Comparison of ENCODE assay signal across 3 worm cellular contexts in genomic region chrX:2549322-2549721, ce11.
TF ChIP-seq lines count a peak whose summit lies in the region.

No protein-coding gene starts in this region.

TF ChIP-seq in whole organism, L1 larva, 84 proteins besides CTCF, POLR2A, EP300 and RAD21 (continued from another document):
- TF ChIP-seq F16B12.6 (tag; optimal IDR thresholded peaks at IDR 0.05; lab: Kevin White, UChicago) (no peak), hpl-2 (GFP tag; optimal IDR thresholded peaks at IDR 0.05; lab: Kevin White, UChicago) (no peak), nhr-90 (tag; optimal IDR thresholded peaks at IDR 0.05; lab: Kevin White, UChicago; ENCODE audit: poor library complexity) (peak; percentile 74), lin-35 (GFP tag; optimal IDR thresholded peaks at IDR 0.05; lab: Kevin White, UChicago) (peak; percentile 39 to 67), mep-1 (tag; optimal IDR thresholded peaks at IDR 0.05; lab: Kevin White, UChicago) (peak; percentile 86), ceh-88 (GFP tag; IDR thresholded peaks at IDR 0.05; lab: Robert Waterston, UW) (peak; percentile 27; the same call in 1 of the 2 replicates), dpl-1 (GFP tag; optimal IDR thresholded peaks at IDR 0.05; lab: Kevin White, UChicago) (peak in 1 of 3 experiments; percentile 30), dsc-1 (tag; optimal IDR thresholded peaks at IDR 0.05; lab: Kevin White, UChicago) (peak; percentile 74), lsy-2 (tag; optimal IDR thresholded peaks at IDR 0.05; lab: Kevin White, UChicago) (peak; percentile 45 to 70), efl-3 (GFP tag; optimal IDR thresholded peaks at IDR 0.05; lab: Kevin White, UChicago) (no peak), tbx-2 (tag; optimal IDR thresholded peaks at IDR 0.05; lab: Kevin White, UChicago) (peak; percentile 57), lin-13 (GFP tag; optimal IDR thresholded peaks at IDR 0.05; lab: Kevin White, UChicago) (no peak), elt-3 (tag; optimal IDR thresholded peaks at IDR 0.05; lab: Kevin White, UChicago) (peak in 1 of 6 experiments; percentile 49), nhr-47 (tag; optimal IDR thresholded peaks at IDR 0.05; lab: Kevin White, UChicago) (peak; percentile 80), unc-86 (tag; optimal IDR thresholded peaks at IDR 0.05; lab: Kevin White, UChicago) (peak; percentile 38), lin-14 (GFP tag; optimal IDR thresholded peaks at IDR 0.05; lab: Kevin White, UChicago) (peak; percentile 79), egl-13 (tag; optimal IDR thresholded peaks at IDR 0.05; lab: Kevin White, UChicago) (peak; percentile 17), nhr-85 (tag; lab: Kevin White, UChicago) (peak; percentile 26), C16A3.4 (tag; optimal IDR thresholded peaks at IDR 0.05; lab: Kevin White, UChicago) (peak; percentile 71), unc-62 (GFP tag; optimal IDR thresholded peaks at IDR 0.05; lab: Kevin White, UChicago) (no peak), pag-3 (tag; optimal IDR thresholded peaks at IDR 0.05; lab: Kevin White, UChicago; ENCODE audit: borderline replicate concordance, insufficient read depth) (peak; percentile 52), nhr-19 (GFP tag; conservative IDR thresholded peaks at IDR 0.05; lab: Robert Waterston, UW) (peak; percentile 76), xbp-1 (tag; optimal IDR thresholded peaks at IDR 0.05; lab: Kevin White, UChicago) (peak; percentile 29), irx-1 (tag; optimal IDR thresholded peaks at IDR 0.05; lab: Kevin White, UChicago) (peak; percentile 65), mdl-1 (tag; optimal IDR thresholded peaks at IDR 0.05; lab: Kevin White, UChicago) (peak in 1 of 2 experiments; percentile 53), sox-4 (tag; optimal IDR thresholded peaks at IDR 0.05; lab: Kevin White, UChicago) (no peak), ets-5 (GFP tag; IDR thresholded peaks at IDR 0.05; lab: Robert Waterston, UW) (no peak), nhr-20 (tag; optimal IDR thresholded peaks at IDR 0.05; lab: Kevin White, UChicago) (peak; percentile 75), snu-23 (GFP tag; optimal IDR thresholded peaks at IDR 0.05; lab: Kevin White, UChicago) (peak; percentile 84), unc-130 (tag; optimal IDR thresholded peaks at IDR 0.05; lab: Kevin White, UChicago) (peak; percentile 36), efl-1 (optimal IDR thresholded peaks at IDR 0.05; lab: Kevin White, UChicago) (peak in 1 of 2 experiments; percentile 17), efl-1 (GFP tag; optimal IDR thresholded peaks at IDR 0.05 in 1 of 2; lab: Kevin White, UChicago) (peak in 1 of 2 experiments; percentile 93), jun-1 (tag; optimal IDR thresholded peaks at IDR 0.05; lab: Kevin White, UChicago) (peak; percentile 56), rnt-1 (tag; optimal IDR thresholded peaks at IDR 0.05; lab: Kevin White, UChicago) (peak; percentile 75), ztf-11 (tag; optimal IDR thresholded peaks at IDR 0.05; lab: Kevin White, UChicago) (peak in 1 of 2 experiments; percentile 50), blmp-1 (tag; optimal IDR thresholded peaks at IDR 0.05; lab: Kevin White, UChicago) (no peak)

TF ChIP-seq in whole organism, L3 larva, 47 proteins besides CTCF, POLR2A, EP300 and RAD21 (continued from another document):
- peak; percentile 78 for TF ChIP-seq hmg-11 (tag; optimal IDR thresholded peaks at IDR 0.05; lab: Kevin White, UChicago)
- no peak for TF ChIP-seq sea-2 (GFP tag; optimal IDR thresholded peaks at IDR 0.05; lab: Kevin White, UChicago)
- no peak for TF ChIP-seq zag-1 (tag; optimal IDR thresholded peaks at IDR 0.05; lab: Kevin White, UChicago)
- TF ChIP-seq ztf-4 (tag; optimal IDR thresholded peaks at IDR 0.05; lab: Kevin White, UChicago): no peak
- no peak for TF ChIP-seq eor-1 (tag; optimal IDR thresholded peaks at IDR 0.05; lab: Kevin White, UChicago)
- peak; percentile 33 for TF ChIP-seq skn-1 (tag; optimal IDR thresholded peaks at IDR 0.05; lab: Kevin White, UChicago)
- TF ChIP-seq nhr-23 (tag; optimal IDR thresholded peaks at IDR 0.05; lab: Kevin White, UChicago): no peak
- no peak for TF ChIP-seq aly-2 (tag; optimal IDR thresholded peaks at IDR 0.05; lab: Kevin White, UChicago)
- TF ChIP-seq nhr-12 (tag; optimal IDR thresholded peaks at IDR 0.05; lab: Kevin White, UChicago): no peak
- TF ChIP-seq ceh-9 (tag; optimal IDR thresholded peaks at IDR 0.05; lab: Kevin White, UChicago): no peak
- TF ChIP-seq egl-5 (tag; optimal IDR thresholded peaks at IDR 0.05; lab: Kevin White, UChicago): no peak
- TF ChIP-seq ZK546.5 (tag; optimal IDR thresholded peaks at IDR 0.05; lab: Kevin White, UChicago): no peak
- peak; percentile 39 for TF ChIP-seq nhr-25 (tag; optimal IDR thresholded peaks at IDR 0.05; lab: Kevin White, UChicago)
- no peak for TF ChIP-seq nhr-237 (tag; optimal IDR thresholded peaks at IDR 0.05; lab: Kevin White, UChicago)
- TF ChIP-seq nfya-1 (tag; optimal IDR thresholded peaks at IDR 0.05; lab: Kevin White, UChicago; ENCODE audit: insufficient read depth): peak; percentile 66
- TF ChIP-seq nhr-77 (tag; optimal IDR thresholded peaks at IDR 0.05; lab: Kevin White, UChicago): no peak
- no peak for TF ChIP-seq ceh-28 (tag; optimal IDR thresholded peaks at IDR 0.05; lab: Kevin White, UChicago)
- no peak for TF ChIP-seq ama-1 (optimal IDR thresholded peaks at IDR 0.05; lab: Kevin White, UChicago)
- TF ChIP-seq elt-3 (tag; optimal IDR thresholded peaks at IDR 0.05; lab: Kevin White, UChicago): no peak
- TF ChIP-seq ceh-16 (tag; optimal IDR thresholded peaks at IDR 0.05; lab: Kevin White, UChicago): no peak
- TF ChIP-seq lin-15B (tag; optimal IDR thresholded peaks at IDR 0.05; lab: Kevin White, UChicago): peak; percentile 18
- peak; percentile 30 for TF ChIP-seq lin-39 (tag; optimal IDR thresholded peaks at IDR 0.05; lab: Kevin White, UChicago)
- TF ChIP-seq ztf-11 (tag; optimal IDR thresholded peaks at IDR 0.05; lab: Kevin White, UChicago): no peak
- TF ChIP-seq lsy-12 (tag; optimal IDR thresholded peaks at IDR 0.05; lab: Kevin White, UChicago): peak; percentile 44
- TF ChIP-seq egl-27 (tag; optimal IDR thresholded peaks at IDR 0.05; lab: Kevin White, UChicago): peak; percentile 51
- TF ChIP-seq snpc-4 (tag; optimal IDR thresholded peaks at IDR 0.05; lab: Kevin White, UChicago): peak; percentile 13
- peak; percentile 70 for TF ChIP-seq pha-4 (tag; optimal IDR thresholded peaks at IDR 0.05; lab: Kevin White, UChicago)

TF ChIP-seq in whole organism, young adult, 124 proteins besides CTCF, POLR2A, EP300 and RAD21 (continued from another document and continues in another):
- TF ChIP-seq ztf-26 (tag; optimal IDR thresholded peaks at IDR 0.05; lab: Kevin White, UChicago) (peak; percentile 36), nhr-80 (tag; optimal IDR thresholded peaks at IDR 0.05; lab: Kevin White, UChicago) (peak; percentile 35), K12H6.12 (tag; optimal IDR thresholded peaks at IDR 0.05; lab: Kevin White, UChicago) (peak; percentile 44), rpc-1 (optimal IDR thresholded peaks at IDR 0.05; lab: Kevin White, UChicago) (peak; percentile 81), rpc-1 (tag; optimal IDR thresholded peaks at IDR 0.05; lab: Kevin White, UChicago) (peak; percentile 88), let-607 (tag; optimal IDR thresholded peaks at IDR 0.05; lab: Kevin White, UChicago) (peak; percentile 22 to 43), cebp-1 (GFP tag; IDR thresholded peaks at IDR 0.05; lab: Robert Waterston, UW) (peak; percentile 58), cebp-1 (tag; optimal IDR thresholded peaks at IDR 0.05; lab: Kevin White, UChicago) (peak; percentile 76), repo-1 (tag; optimal IDR thresholded peaks at IDR 0.05; lab: Kevin White, UChicago) (peak; percentile 75), tlf-1 (GFP tag; optimal IDR thresholded peaks at IDR 0.05; lab: Kevin White, UChicago) (peak; percentile 33), ztf-18 (tag; optimal IDR thresholded peaks at IDR 0.05; lab: Kevin White, UChicago) (peak; percentile 74), F52B5.7 (tag; optimal IDR thresholded peaks at IDR 0.05; lab: Kevin White, UChicago) (peak; percentile 60), madf-6 (GFP tag; IDR thresholded peaks at IDR 0.05; lab: Robert Waterston, UW) (0 out of 2 replicates have a peak, but pooled peaks have one; percentile 20), hmg-20 (GFP tag; IDR thresholded peaks at IDR 0.05; lab: Robert Waterston, UW) (peak; percentile 69; the same call in 1 of the 2 replicates), snpc-1.1 (tag; optimal IDR thresholded peaks at IDR 0.05; lab: Kevin White, UChicago; ENCODE audit: insufficient read depth) (peak; percentile 49), sea-2 (GFP tag; IDR thresholded peaks at IDR 0.05; lab: Robert Waterston, UW) (0 out of 2 replicates have a peak, but pooled peaks have one; percentile 53), nhr-90 (tag; optimal IDR thresholded peaks at IDR 0.05; lab: Kevin White, UChicago) (peak; percentile 79), attf-3 (GFP tag; conservative IDR thresholded peaks at IDR 0.05; lab: Robert Waterston, UW) (no peak), nhr-179 (tag; optimal IDR thresholded peaks at IDR 0.05; lab: Kevin White, UChicago) (peak; percentile 12), hrde-1 (tag; optimal IDR thresholded peaks at IDR 0.05; lab: Kevin White, UChicago; ENCODE audit: borderline replicate concordance) (peak; percentile 68), egl-18 (GFP tag; IDR thresholded peaks at IDR 0.05; lab: Robert Waterston, UW) (0 out of 2 replicates have a peak, but pooled peaks have one; percentile 5), B0019.2 (GFP tag; conservative IDR thresholded peaks at IDR 0.05; lab: Robert Waterston, UW) (0 out of 2 replicates have a peak, but pooled peaks have one; percentile 25), gei-17 (GFP tag; optimal IDR thresholded peaks at IDR 0.05; lab: Kevin White, UChicago) (peak; percentile 25), somi-1 (GFP tag; optimal IDR thresholded peaks at IDR 0.05; lab: Kevin White, UChicago) (peak; percentile 29), ztf-22 (GFP tag; optimal IDR thresholded peaks at IDR 0.05; lab: Kevin White, UChicago) (peak; percentile 42), ceh-79 (tag; optimal IDR thresholded peaks at IDR 0.05; lab: Kevin White, UChicago) (peak; percentile 40), snpc-1.3 (tag; optimal IDR thresholded peaks at IDR 0.05; lab: Kevin White, UChicago; ENCODE audit: insufficient read depth) (peak; percentile 18), him-1 (tag; optimal IDR thresholded peaks at IDR 0.05; lab: Kevin White, UChicago) (peak; percentile 86), tbx-9 (tag; optimal IDR thresholded peaks at IDR 0.05; lab: Kevin White, UChicago; ENCODE audit: borderline replicate concordance) (no peak), lin-35 (GFP tag; optimal IDR thresholded peaks at IDR 0.05; lab: Kevin White, UChicago) (peak in 1 of 3 experiments; percentile 61), T07F8.4 (tag; optimal IDR thresholded peaks at IDR 0.05; lab: Kevin White, UChicago) (peak; percentile 72), sdz-38 (tag; optimal IDR thresholded peaks at IDR 0.05; lab: Kevin White, UChicago) (no peak), lin-54 (GFP tag; optimal IDR thresholded peaks at IDR 0.05; lab: Kevin White, UChicago) (peak; percentile 42), tbp1 (GFP tag; optimal IDR thresholded peaks at IDR 0.05; lab: Kevin White, UChicago) (peak; percentile 94), F22D6.2 (tag; optimal IDR thresholded peaks at IDR 0.05; lab: Kevin White, UChicago) (peak; percentile 45), mxl-1 (tag; optimal IDR thresholded peaks at IDR 0.05; lab: Kevin White, UChicago) (peak; percentile 63), hlh-26 (GFP tag; conservative IDR thresholded peaks at IDR 0.05; lab: Robert Waterston, UW) (no peak), dox-1 (GFP tag; IDR thresholded peaks at IDR 0.05; lab: Robert Waterston, UW) (peak; percentile 78), cebp-2 (GFP tag; IDR thresholded peaks at IDR 0.05; lab: Robert Waterston, UW) (no peak), ceh-100 (GFP tag; IDR thresholded peaks at IDR 0.05; lab: Robert Waterston, UW) (no peak), unc-62 (GFP tag; optimal IDR thresholded peaks at IDR 0.05; lab: Kevin White, UChicago) (no peak), bed-1 (GFP tag; IDR thresholded peaks at IDR 0.05; lab: Robert Waterston, UW) (no peak), lsl-1 (GFP tag; optimal IDR thresholded peaks at IDR 0.05; lab: Kevin White, UChicago) (peak; percentile 2), aptf-3 (GFP tag; IDR thresholded peaks at IDR 0.05; lab: Robert Waterston, UW) (peak; percentile 43; the same call in 1 of the 2 replicates), K11D2.4 (GFP tag; IDR thresholded peaks at IDR 0.05; lab: Robert Waterston, UW) (peak; percentile 36; the same call in 1 of the 2 replicates), ets-4 (GFP tag; optimal IDR thresholded peaks at IDR 0.05; lab: Kevin White, UChicago) (peak; percentile 4), ztf-3 (GFP tag; optimal IDR thresholded peaks at IDR 0.05; lab: Kevin White, UChicago) (no peak), attf-6 (GFP tag; IDR thresholded peaks at IDR 0.05; lab: Robert Waterston, UW) (peak; percentile 47; the same call in 1 of the 2 replicates), Y67H2A.10 (GFP tag; conservative IDR thresholded peaks at IDR 0.05; lab: Robert Waterston, UW) (no peak), fkh-3 (tag; optimal IDR thresholded peaks at IDR 0.05; lab: Kevin White, UChicago) (peak; percentile 51), ztf-6 (GFP tag; IDR thresholded peaks at IDR 0.05; lab: Robert Waterston, UW) (0 out of 2 replicates have a peak, but pooled peaks have one; percentile 20), F37B4.10 (GFP tag; IDR thresholded peaks at IDR 0.05; lab: Robert Waterston, UW) (0 out of 2 replicates have a peak, but pooled peaks have one; percentile 82), F33H1.4 (GFP tag; IDR thresholded peaks at IDR 0.05; lab: Robert Waterston, UW) (no peak), B0261.1 (tag; optimal IDR thresholded peaks at IDR 0.05; lab: Kevin White, UChicago) (peak; percentile 86), rec-8 (tag; optimal IDR thresholded peaks at IDR 0.05; lab: Kevin White, UChicago) (peak; percentile 4 to 69), egl-44 (GFP tag; IDR thresholded peaks at IDR 0.05; lab: Robert Waterston, UW) (peak; percentile 77), ceh-91 (GFP tag; IDR thresholded peaks at IDR 0.05; lab: Robert Waterston, UW) (0 out of 2 replicates have a peak, but pooled peaks have one; percentile 12), snpc-3.4 (tag; optimal IDR thresholded peaks at IDR 0.05; lab: Kevin White, UChicago) (peak; percentile 34), lin-40 (tag; optimal IDR thresholded peaks at IDR 0.05; lab: Kevin White, UChicago) (peak; percentile 81), snpc-4 (GFP tag; optimal IDR thresholded peaks at IDR 0.05; lab: Kevin White, UChicago) (peak; percentile 56), snpc-4 (tag; optimal IDR thresholded peaks at IDR 0.05; lab: Kevin White, UChicago) (peak in 3 of 4 experiments; percentile 62 to 77 (median 73)), atf-7 (tag; optimal IDR thresholded peaks at IDR 0.05; lab: Kevin White, UChicago) (peak; percentile 55), efl-1 (GFP tag; optimal IDR thresholded peaks at IDR 0.05; lab: Kevin White, UChicago) (no peak), die-1 (tag; optimal IDR thresholded peaks at IDR 0.05; lab: Kevin White, UChicago) (peak; percentile 88), akir-1 (GFP tag; optimal IDR thresholded peaks at IDR 0.05; lab: Kevin White, UChicago) (peak; percentile 76), nfya-1 (tag; optimal IDR thresholded peaks at IDR 0.05; lab: Kevin White, UChicago; ENCODE audit: borderline replicate concordance, insufficient read depth) (no peak), Y56A3A.18 (GFP tag; IDR thresholded peaks at IDR 0.05; lab: Robert Waterston, UW) (0 out of 2 replicates have a peak, but pooled peaks have one; percentile 9), Y53G8AR.9 (GFP tag; conservative IDR thresholded peaks at IDR 0.05; lab: Robert Waterston, UW) (no peak), lir-1 (GFP tag; conservative IDR thresholded peaks at IDR 0.05; lab: Robert Waterston, UW) (no peak), ama-1 (optimal IDR thresholded peaks at IDR 0.05; lab: Kevin White, UChicago) (no peak), ama-1 (GFP tag; optimal IDR thresholded peaks at IDR 0.05; lab: Kevin White, UChicago) (peak; percentile 13 to 80), madf-10 (tag; optimal IDR thresholded peaks at IDR 0.05; lab: Kevin White, UChicago) (peak; percentile 76), hmg-1.2 (GFP tag; IDR thresholded peaks at IDR 0.05; lab: Robert Waterston, UW) (peak; percentile 74)
